Fruit fly (Drosophila melanogaster): Measurements from ENCODE around the gene CaMKI.

Gene CaMKI

dm6 chr4:492597-492996 is 47.3 kb downstream of the CaMKI start:
- no peak for TF ChIP-seq CG17806 (tag; optimal IDR thresholded peaks at IDR 0.05)
- no peak for TF ChIP-seq gl (tag; optimal IDR thresholded peaks at IDR 0.05)
- TF ChIP-seq CG8301 (tag; optimal IDR thresholded peaks at IDR 0.05), result no peak
- no peak for TF ChIP-seq CG9948 (tag; optimal IDR thresholded peaks at IDR 0.05)
- TF ChIP-seq Snoo (tag; optimal IDR thresholded peaks at IDR 0.05), result no peak
- TF ChIP-seq Ets98B (GFP tag; IDR thresholded peaks at IDR 0.05), result no peak
- no peak for TF ChIP-seq CG10348 (GFP tag; IDR thresholded peaks at IDR 0.05)
- no peak for TF ChIP-seq CG8159 (tag; optimal IDR thresholded peaks at IDR 0.05)
- TF ChIP-seq rn (GFP tag; IDR thresholded peaks at IDR 0.05), result no peak
- TF ChIP-seq CG13204 (GFP tag; optimal IDR thresholded peaks at IDR 0.05), result no peak
- TF ChIP-seq EcR (GFP tag; optimal IDR thresholded peaks at IDR 0.05), result no peak
- no peak for TF ChIP-seq fd96Ca (GFP tag; IDR thresholded peaks at IDR 0.05)
- TF ChIP-seq CG34367 (tag; optimal IDR thresholded peaks at IDR 0.05), result no peak
- TF ChIP-seq D1 (tag; optimal IDR thresholded peaks at IDR 0.05), result no peak
- no peak for TF ChIP-seq CG32121 (GFP tag; IDR thresholded peaks at IDR 0.05)
- no peak for TF ChIP-seq CG4496 (GFP tag; IDR thresholded peaks at IDR 0.05)
- no peak for TF ChIP-seq Pif1B (GFP tag; optimal IDR thresholded peaks at IDR 0.05)

DNA sequence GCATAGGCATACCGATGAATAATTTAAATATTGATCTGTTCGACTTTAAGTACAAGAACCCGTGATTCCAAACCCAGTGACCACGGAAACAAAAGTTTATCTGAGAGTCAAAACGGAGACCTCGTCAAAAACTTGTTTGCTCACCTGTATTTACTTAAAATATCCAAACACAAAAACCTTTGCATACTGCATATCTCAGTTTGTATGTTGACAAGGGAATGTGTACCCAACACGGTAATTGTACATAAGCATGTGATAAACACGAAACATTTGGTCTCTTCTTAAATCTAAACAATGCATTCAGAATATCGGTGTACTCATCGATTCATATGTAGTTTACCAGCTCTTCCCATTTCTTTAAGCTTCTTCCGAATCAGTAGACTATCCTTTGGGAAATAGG is 52.4 kb downstream of the CaMKI start:
- TF ChIP-seq CG8301 (tag; optimal IDR thresholded peaks at IDR 0.05) (no peak), D1 (tag; optimal IDR thresholded peaks at IDR 0.05) (no peak), Snoo (tag; optimal IDR thresholded peaks at IDR 0.05) (peak; percentile 21), CG14655 (GFP tag; optimal IDR thresholded peaks at IDR 0.05) (no peak), CG32121 (GFP tag; IDR thresholded peaks at IDR 0.05) (no peak)

dm6 chr4:498324-498850 is 53.1 kb downstream of the CaMKI start:
- TF ChIP-seq CG15710 (tag; optimal IDR thresholded peaks at IDR 0.05) (no peak), CG9948 (tag; optimal IDR thresholded peaks at IDR 0.05) (no peak), CG8301 (tag; optimal IDR thresholded peaks at IDR 0.05) (no peak), D1 (tag; optimal IDR thresholded peaks at IDR 0.05) (no peak), CG34367 (tag; optimal IDR thresholded peaks at IDR 0.05) (no peak), Snoo (tag; optimal IDR thresholded peaks at IDR 0.05) (no peak), CG4496 (GFP tag; IDR thresholded peaks at IDR 0.05) (no peak), CG10348 (GFP tag; IDR thresholded peaks at IDR 0.05) (no peak), EcR (GFP tag; optimal IDR thresholded peaks at IDR 0.05) (no peak), Pif1B (GFP tag; optimal IDR thresholded peaks at IDR 0.05) (no peak), CG8159 (tag; optimal IDR thresholded peaks at IDR 0.05) (no peak), rn (GFP tag; IDR thresholded peaks at IDR 0.05) (no peak), Pif1A (GFP tag; optimal IDR thresholded peaks at IDR 0.05) (no peak), CG32121 (GFP tag; IDR thresholded peaks at IDR 0.05) (no peak), CG14655 (GFP tag; optimal IDR thresholded peaks at IDR 0.05) (no peak), Ets98B (GFP tag; IDR thresholded peaks at IDR 0.05) (no peak)

dm6 chr4:499080-499479 is 53.8 kb downstream of the CaMKI start:
- no peak for TF ChIP-seq Ets98B (GFP tag; IDR thresholded peaks at IDR 0.05)
- TF ChIP-seq CG14655 (GFP tag; optimal IDR thresholded peaks at IDR 0.05), result no peak
- no peak for TF ChIP-seq CG13204 (GFP tag; optimal IDR thresholded peaks at IDR 0.05)
- no peak for TF ChIP-seq gl (tag; optimal IDR thresholded peaks at IDR 0.05)
- TF ChIP-seq CG34367 (tag; optimal IDR thresholded peaks at IDR 0.05), result no peak
- no peak for TF ChIP-seq D1 (tag; optimal IDR thresholded peaks at IDR 0.05)
- TF ChIP-seq fd96Ca (GFP tag; IDR thresholded peaks at IDR 0.05), result no peak
- TF ChIP-seq rn (GFP tag; IDR thresholded peaks at IDR 0.05), result no peak
- no peak for TF ChIP-seq CG8159 (tag; optimal IDR thresholded peaks at IDR 0.05)
- no peak for TF ChIP-seq CG15710 (tag; optimal IDR thresholded peaks at IDR 0.05)
- TF ChIP-seq CG8301 (tag; optimal IDR thresholded peaks at IDR 0.05), result no peak
- TF ChIP-seq CG32121 (GFP tag; IDR thresholded peaks at IDR 0.05), result no peak
- no peak for TF ChIP-seq Pif1B (GFP tag; optimal IDR thresholded peaks at IDR 0.05)

- no peak for TF ChIP-seq CG12605 (GFP tag; IDR thresholded peaks at IDR 0.05)
- TF ChIP-seq D1 (tag; optimal IDR thresholded peaks at IDR 0.05), result no peak
- peak; percentile 39 for TF ChIP-seq gl (tag; optimal IDR thresholded peaks at IDR 0.05)
- TF ChIP-seq EcR (GFP tag; optimal IDR thresholded peaks at IDR 0.05), result peak; percentile 77
- peak; percentile 18; the same call in 1 of the 2 replicates for TF ChIP-seq CG32121 (GFP tag; IDR thresholded peaks at IDR 0.05)
- TF ChIP-seq Pif1B (GFP tag; optimal IDR thresholded peaks at IDR 0.05), result peak; percentile 35
- peak; percentile 27 for TF ChIP-seq Pif1A (GFP tag; optimal IDR thresholded peaks at IDR 0.05)
Measured at dm6 chr4:501479-501993, 56.2 kb downstream of the CaMKI start, which contains the start of gene zfh2. zfh2 (plus strand) TSS chr4:501810.

DNA sequence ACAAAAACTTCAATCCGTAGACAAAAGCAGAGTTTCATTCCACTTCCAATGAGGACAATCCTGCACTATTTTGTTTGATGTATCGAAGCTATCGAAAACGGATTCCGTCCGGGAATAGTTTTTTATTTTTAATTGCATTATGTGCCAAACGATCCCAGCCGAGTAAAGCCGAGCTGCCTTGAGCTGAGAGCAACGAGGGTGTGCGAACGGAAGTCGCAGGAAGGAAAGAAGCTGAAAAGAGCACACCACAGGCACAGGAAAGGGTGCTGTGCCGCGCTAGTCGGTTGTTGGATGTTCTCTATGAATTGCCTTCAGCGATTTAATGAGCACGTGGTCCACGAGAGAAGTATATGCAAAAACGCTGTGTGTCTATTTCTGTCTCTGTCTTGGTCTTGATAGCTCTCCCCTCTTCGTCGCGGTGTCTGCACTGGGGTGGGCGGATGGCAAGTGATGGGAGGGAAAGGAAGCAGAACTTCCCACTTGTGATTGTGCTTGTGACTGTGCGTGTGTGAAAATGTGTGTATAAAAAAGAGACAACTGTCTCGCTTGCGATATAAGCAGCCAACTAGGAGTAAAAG is 57.3 kb downstream of the CaMKI start:
- peak; percentile 56; the same call in 2 of the 3 replicates for TF ChIP-seq CG4496 (GFP tag; IDR thresholded peaks at IDR 0.05)
- TF ChIP-seq EcR (GFP tag; optimal IDR thresholded peaks at IDR 0.05), result peak; percentile 16
- no peak for TF ChIP-seq CG8301 (tag; optimal IDR thresholded peaks at IDR 0.05)
- no peak; the same call in 1 of the 2 replicates for TF ChIP-seq Ets98B (GFP tag; IDR thresholded peaks at IDR 0.05)
- no peak for TF ChIP-seq fd96Ca (GFP tag; IDR thresholded peaks at IDR 0.05)

All from whole organism, pupa.